Worm (Caenorhabditis elegans) whole organism, L2 larva: ENCODE results near the gene nhr-57.

Experiments
- F13H6.1 ChIP-seq: sonication (generic microtip); optimal IDR thresholded peaks from 2 replicates; lab custom pipeline; 2016; ENCODE audit warnings: missing genetic modification characterization, missing compliant biosample characterization
- R02D3.7 ChIP-seq: fragments of 150-350 bp; optimal IDR thresholded peaks from 2 replicates; lab custom pipeline; 2014; ENCODE audit warnings: missing biosample characterization, missing genetic modification characterization
- Y55F3AM.14 ChIP-seq: fragments of 200-800 bp; sonication (Bioruptor generic); optimal IDR thresholded peaks from 2 replicates; lab custom pipeline; 2018; ENCODE audit warnings: mild to moderate bottlenecking, missing genetic modification characterization, missing compliant biosample characterization
- alr-1 ChIP-seq: fragments of 150-350 bp; optimal IDR thresholded peaks from 2 replicates; lab custom pipeline; 2014; ENCODE audit warnings: missing biosample characterization, missing genetic modification characterization
- aly-2 ChIP-seq: fragments of 150-350 bp; optimal IDR thresholded peaks from 2 replicates; lab custom pipeline; 2014; ENCODE audit warnings: missing biosample characterization, missing genetic modification characterization
- ama-1 ChIP-seq: fragments of 150-350 bp; optimal IDR thresholded peaks from 2 replicates; lab custom pipeline; 2018; ENCODE audit warnings: inconsistent platforms
- crh-2 ChIP-seq: sonication (generic microtip); optimal IDR thresholded peaks from 2 replicates; lab custom pipeline; 2017; ENCODE audit warnings: missing biosample characterization, missing genetic modification characterization
- dmd-4 ChIP-seq: sonication (generic microtip); optimal IDR thresholded peaks from 2 replicates; lab custom pipeline; 2017; ENCODE audit warnings: missing biosample characterization, missing genetic modification characterization
- egl-27 ChIP-seq: sonication (generic microtip); optimal IDR thresholded peaks from 3 replicates; lab custom pipeline; 2017; ENCODE audit warnings: missing biosample characterization, missing genetic modification reagents, missing genetic modification characterization
- elt-1 ChIP-seq: fragments of 150-350 bp; optimal IDR thresholded peaks from 2 replicates; lab custom pipeline; 2014; ENCODE audit warnings: missing biosample characterization, missing genetic modification characterization
- elt-3 ChIP-seq: sonication (generic microtip); optimal IDR thresholded peaks from 2 replicates; lab custom pipeline; 2017; ENCODE audit warnings: missing biosample characterization, missing genetic modification characterization
- fos-1 ChIP-seq: fragments of 150-350 bp; optimal IDR thresholded peaks from 2 replicates; lab custom pipeline; 2014; ENCODE audit warnings: missing biosample characterization, missing genetic modification characterization
- lin-13 ChIP-seq: fragments of 150-350 bp; optimal IDR thresholded peaks from 2 replicates; lab custom pipeline; 2014; ENCODE audit warnings: missing biosample characterization, missing genetic modification reagents, missing genetic modification characterization
- lsy-2 ChIP-seq, 2 experiments: fragments of 150-350 bp in 1 of 2; sonication (generic microtip) in 1 of 2; optimal IDR thresholded peaks; 2 replicates each; lab custom pipeline; 2014 to 2017; ENCODE audit warnings: missing biosample characterization in 2 of 2, missing genetic modification characterization in 2 of 2
- mab-5 ChIP-seq: fragments of 150-350 bp; optimal IDR thresholded peaks from 2 replicates; lab custom pipeline; 2014; ENCODE audit warnings: missing biosample characterization, missing genetic modification characterization
- mbf-1 ChIP-seq: sonication (generic microtip); optimal IDR thresholded peaks from 2 replicates; lab custom pipeline; 2017; ENCODE audit warnings: missing biosample characterization, missing genetic modification characterization
- mdl-1 ChIP-seq, 2 experiments: fragments of 150-350 bp in 1 of 2; sonication (generic microtip) in 1 of 2; optimal IDR thresholded peaks; 2 replicates each; lab custom pipeline; 2017; ENCODE audit warnings: missing biosample characterization in 2 of 2, missing genetic modification characterization in 2 of 2
- nhr-11 ChIP-seq: fragments of 150-350 bp; optimal IDR thresholded peaks from 2 replicates; lab custom pipeline; 2014; ENCODE audit warnings: missing biosample characterization, missing genetic modification characterization
- nhr-12 ChIP-seq: fragments of 150-350 bp; optimal IDR thresholded peaks from 2 replicates; lab custom pipeline; 2014; ENCODE audit warnings: missing biosample characterization, missing genetic modification characterization
- nhr-21 ChIP-seq: fragments of 150-350 bp; optimal IDR thresholded peaks from 2 replicates; lab custom pipeline; 2014; ENCODE audit warnings: missing biosample characterization, missing genetic modification characterization
- nhr-237 ChIP-seq: fragments of 150-350 bp; optimal IDR thresholded peaks from 2 replicates; lab custom pipeline; 2014; ENCODE audit warnings: missing biosample characterization, missing genetic modification characterization
- nhr-25 ChIP-seq: fragments of 150-350 bp; sonication (generic microtip); optimal IDR thresholded peaks from 3 replicates; lab custom pipeline; 2014; ENCODE audit warnings: missing biosample characterization, missing genetic modification characterization
- nhr-6 ChIP-seq: fragments of 150-350 bp; optimal IDR thresholded peaks from 2 replicates; lab custom pipeline; 2014; ENCODE audit warnings: missing biosample characterization, missing genetic modification characterization
- nhr-77 ChIP-seq: fragments of 150-350 bp; optimal IDR thresholded peaks from 2 replicates; lab custom pipeline; 2014; ENCODE audit warnings: missing biosample characterization, missing genetic modification characterization
- peb-1 ChIP-seq: fragments of 150-350 bp; optimal IDR thresholded peaks from 2 replicates; lab custom pipeline; 2014; ENCODE audit warnings: missing biosample characterization, missing genetic modification characterization
- skn-1 ChIP-seq: sonication (generic microtip); optimal IDR thresholded peaks from 2 replicates; lab custom pipeline; 2017; ENCODE audit warnings: missing biosample characterization, missing genetic modification characterization
- sma-3 ChIP-seq: sonication (generic microtip); optimal IDR thresholded peaks from 2 replicates; lab custom pipeline; 2016; ENCODE audit warnings: missing genetic modification reagents, missing genetic modification characterization, missing compliant biosample characterization
- sma-9 ChIP-seq, 2 experiments: fragments of 150-350 bp in 1 of 2; sonication (generic microtip) in 1 of 2; optimal IDR thresholded peaks; 2 replicates each; lab custom pipeline; 2014 to 2016; ENCODE audit warnings: missing genetic modification characterization in 2 of 2, mild to moderate bottlenecking in 1 of 2, missing biosample characterization in 1 of 2, missing compliant biosample characterization in 1 of 2, missing genetic modification reagents in 1 of 2, moderate library complexity in 1 of 2
- snpc-4 ChIP-seq: fragments of 150-350 bp; optimal IDR thresholded peaks from 2 replicates; lab custom pipeline; 2014; ENCODE audit warnings: missing biosample characterization, missing genetic modification characterization
- unc-39 ChIP-seq: fragments of 150-350 bp; optimal IDR thresholded peaks from 2 replicates; lab custom pipeline; 2014; ENCODE audit warnings: missing biosample characterization, missing genetic modification characterization
- unc-55 ChIP-seq: fragments of 150-350 bp; sonication (generic microtip); optimal IDR thresholded peaks from 3 replicates; lab custom pipeline; 2014; ENCODE audit warnings: missing biosample characterization, missing genetic modification reagents, missing genetic modification characterization
- unc-62 ChIP-seq: fragments of 150-350 bp; optimal IDR thresholded peaks from 2 replicates; lab custom pipeline; 2014; ENCODE audit warnings: missing biosample characterization, missing genetic modification reagents, missing genetic modification characterization
- zag-1 ChIP-seq: fragments of 150-350 bp; optimal IDR thresholded peaks from 2 replicates; lab custom pipeline; 2014; ENCODE audit warnings: missing biosample characterization, missing genetic modification characterization
- ztf-1 ChIP-seq: fragments of 200-800 bp; sonication (Bioruptor generic); conservative IDR thresholded peaks from 2 replicates; pipeline ENCODE4 v1.3.6; 2022; ENCODE audit warnings: missing genetic modification characterization, missing compliant biosample characterization
- ztf-11 ChIP-seq: sonication (generic microtip); optimal IDR thresholded peaks from 2 replicates; lab custom pipeline; 2017; ENCODE audit warnings: missing biosample characterization, missing genetic modification characterization
- ztf-4 ChIP-seq: fragments of 150-350 bp; optimal IDR thresholded peaks from 2 replicates; lab custom pipeline; 2014; ENCODE audit warnings: missing biosample characterization, missing genetic modification characterization

Gene nhr-57

ce11 chrV:4116071-4116470, 15.6 kb upstream of the nhr-57 start, which contains the start of gene T05B4.8:
Gene T05B4.8 (minus strand): TSS chrV:4116171.
- TF ChIP-seq peb-1 (tag; lab: Kevin White, UChicago) (no peak), R02D3.7 (tag; lab: Kevin White, UChicago) (no peak), lsy-2 (tag; optimal IDR thresholded peaks at IDR 0.05; lab: Kevin White, UChicago) (no peak), ztf-4 (tag; lab: Kevin White, UChicago) (no peak), nhr-25 (tag; lab: Kevin White, UChicago) (no peak), nhr-11 (tag; lab: Kevin White, UChicago) (no peak), unc-39 (no peak), elt-3 (tag; lab: Kevin White, UChicago) (no peak), aly-2 (tag; lab: Kevin White, UChicago) (no peak), sma-3 (GFP tag; lab: Kevin White, UChicago) (no peak), fos-1 (tag; lab: Kevin White, UChicago) (no peak), mbf-1 (tag; lab: Kevin White, UChicago) (no peak), lin-13 (GFP tag; lab: Kevin White, UChicago) (no peak), mab-5 (tag; lab: Kevin White, UChicago) (no peak), ama-1 (lab: Kevin White, UChicago) (no peak), F13H6.1 (tag; lab: Kevin White, UChicago) (no peak), unc-62 (no peak)

ce11 chrV:4118332-4118731, 13.4 kb upstream of the nhr-57 start, which contains the start of gene T05B4.9:
Gene T05B4.9 (minus strand): TSS chrV:4118432.
- TF ChIP-seq ztf-1 (GFP tag; lab: Robert Waterston, UW) (no peak), ama-1 (lab: Kevin White, UChicago) (no peak), elt-1 (tag; lab: Kevin White, UChicago) (no peak), crh-2 (tag; lab: Kevin White, UChicago) (no peak), nhr-12 (tag; lab: Kevin White, UChicago) (no peak), dmd-4 (tag; lab: Kevin White, UChicago) (no peak), lin-13 (GFP tag; lab: Kevin White, UChicago) (no peak), nhr-237 (no peak), F13H6.1 (tag; lab: Kevin White, UChicago) (no peak), aly-2 (tag; lab: Kevin White, UChicago) (no peak), snpc-4 (no peak), nhr-21 (tag; lab: Kevin White, UChicago) (no peak), sma-3 (GFP tag; lab: Kevin White, UChicago) (no peak), Y55F3AM.14 (GFP tag; lab: Kevin White, UChicago) (no peak), nhr-25 (tag; lab: Kevin White, UChicago) (no peak), ztf-4 (tag; lab: Kevin White, UChicago) (no peak)
- TF ChIP-seq, all 48 proteins: peak for 0

- no peak for TF ChIP-seq nhr-237
- no peak for TF ChIP-seq peb-1 (tag; lab: Kevin White, UChicago)
- no peak for TF ChIP-seq egl-27 (tag; lab: Kevin White, UChicago)
- TF ChIP-seq mdl-1 (tag; optimal IDR thresholded peaks at IDR 0.05; lab: Kevin White, UChicago), result no peak
- no peak for TF ChIP-seq alr-1 (tag; lab: Kevin White, UChicago)
- no peak for TF ChIP-seq aly-2 (tag; lab: Kevin White, UChicago)
- no peak for TF ChIP-seq unc-39
- TF ChIP-seq unc-62, result no peak
These were observed 11.1 kb upstream of the nhr-57 start, which contains the start of gene T05B4.10 for ce11 chrV:4120629-4121028. Gene T05B4.10 (minus strand): TSS chrV:4120729.

- no peak for TF ChIP-seq Y55F3AM.14 (GFP tag; lab: Kevin White, UChicago)
- TF ChIP-seq egl-27 (tag; lab: Kevin White, UChicago), result no peak
- no peak for TF ChIP-seq nhr-77
- TF ChIP-seq nhr-12 (tag; lab: Kevin White, UChicago), result no peak
- TF ChIP-seq, all 48 proteins: peak for 0
These were observed 9.3 kb upstream of the nhr-57 start, which contains the start of gene phat-5 for ce11 chrV:4122415-4122814. Gene phat-5 (minus strand): TSS chrV:4122515.

ce11 chrV:4125552-4126084, 6.1 kb upstream of the nhr-57 start, which contains the start of gene T05B4.12:
Gene T05B4.12 (minus strand): TSS chrV:4126034.
- TF ChIP-seq mab-5 (tag; lab: Kevin White, UChicago) (no peak), skn-1 (tag; lab: Kevin White, UChicago) (no peak), ama-1 (lab: Kevin White, UChicago) (no peak), crh-2 (tag; lab: Kevin White, UChicago) (no peak), mbf-1 (tag; lab: Kevin White, UChicago) (no peak), dmd-4 (tag; lab: Kevin White, UChicago) (no peak), lin-13 (GFP tag; lab: Kevin White, UChicago) (no peak), aly-2 (tag; lab: Kevin White, UChicago) (no peak), sma-9 (GFP tag; optimal IDR thresholded peaks at IDR 0.05; lab: Kevin White, UChicago) (no peak), sma-9 (tag; optimal IDR thresholded peaks at IDR 0.05; lab: Kevin White, UChicago) (no peak), alr-1 (tag; lab: Kevin White, UChicago) (no peak), nhr-6 (no peak), unc-55 (GFP tag; lab: Kevin White, UChicago) (no peak), zag-1 (tag; lab: Kevin White, UChicago) (no peak), nhr-237 (no peak), Y55F3AM.14 (GFP tag; lab: Kevin White, UChicago) (no peak), unc-62 (no peak), unc-39 (no peak), ztf-11 (tag; lab: Kevin White, UChicago) (no peak), nhr-77 (no peak)
